Worm (Caenorhabditis elegans) whole organism, L2 larva: ENCODE measurements around the gene egl-45.

ENCODE experiments used
- aly-2 ChIP-seq: fragments of 150-350 bp; optimal IDR thresholded peaks from 2 replicates; lab custom pipeline; 2014; ENCODE audit warnings: missing biosample characterization, missing genetic modification characterization
- ceh-82 ChIP-seq: fragments of 150-350 bp; optimal IDR thresholded peaks from 2 replicates; lab custom pipeline; 2014; ENCODE audit warnings: missing biosample characterization, missing genetic modification characterization
- elt-3 ChIP-seq: sonication (generic microtip); optimal IDR thresholded peaks from 2 replicates; lab custom pipeline; 2017; ENCODE audit warnings: missing biosample characterization, missing genetic modification characterization
- nhr-12 ChIP-seq: fragments of 150-350 bp; optimal IDR thresholded peaks from 2 replicates; lab custom pipeline; 2014; ENCODE audit warnings: missing biosample characterization, missing genetic modification characterization
- nhr-237 ChIP-seq: fragments of 150-350 bp; optimal IDR thresholded peaks from 2 replicates; lab custom pipeline; 2014; ENCODE audit warnings: missing biosample characterization, missing genetic modification characterization
- skn-1 ChIP-seq: sonication (generic microtip); optimal IDR thresholded peaks from 2 replicates; lab custom pipeline; 2017; ENCODE audit warnings: missing biosample characterization, missing genetic modification characterization
- snpc-4 ChIP-seq: fragments of 150-350 bp; optimal IDR thresholded peaks from 2 replicates; lab custom pipeline; 2014; ENCODE audit warnings: missing biosample characterization, missing genetic modification characterization
- unc-39 ChIP-seq: fragments of 150-350 bp; optimal IDR thresholded peaks from 2 replicates; lab custom pipeline; 2014; ENCODE audit warnings: missing biosample characterization, missing genetic modification characterization
- unc-55 ChIP-seq: fragments of 150-350 bp; sonication (generic microtip); optimal IDR thresholded peaks from 3 replicates; lab custom pipeline; 2014; ENCODE audit warnings: missing biosample characterization, missing genetic modification reagents, missing genetic modification characterization

ce11 chrIII:7819866-7820265 is 8.6 kb downstream of the egl-45 start:
- no peak for TF ChIP-seq nhr-12 (tag; lab: Kevin White, UChicago)
- no peak for TF ChIP-seq nhr-237 (tag; lab: Kevin White, UChicago)
- TF ChIP-seq unc-39 (tag; lab: Kevin White, UChicago), result no peak
- TF ChIP-seq skn-1, result no peak
- no peak for TF ChIP-seq snpc-4 (tag; lab: Kevin White, UChicago)
- TF ChIP-seq unc-55 (GFP tag; lab: Kevin White, UChicago), result peak; percentile 43
- no peak for TF ChIP-seq ceh-82
- TF ChIP-seq aly-2 (tag; lab: Kevin White, UChicago), result no peak
- no peak for TF ChIP-seq elt-3 (tag; lab: Kevin White, UChicago)
